ENCODE assay signal across 4 fruit fly cellular contexts in genomic region chr3L:18867521-18867920, dm6.
TF ChIP-seq lines count a peak whose summit lies in the region.

TSS of gene Dysb (plus strand) at chr3L:18867771.

TF ChIP-seq in whole organism, adult, 20 proteins besides CTCF, POLR2A, EP300 and RAD21 (continued from another document):
- TF ChIP-seq pad (GFP tag; optimal IDR thresholded peaks at IDR 0.05; lab: Kevin White, UChicago) (peak; percentile 53), tj (GFP tag; optimal IDR thresholded peaks at IDR 0.05; lab: Kevin White, UChicago) (peak; percentile 62)

TF ChIP-seq in whole organism, embryonic, 481 proteins besides CTCF, POLR2A, EP300 and RAD21 (continued from another document and continues in another):
- TF ChIP-seq CG2129 (GFP tag; IDR thresholded peaks at IDR 0.05; lab: Robert Waterston, UW; ENCODE audit: partially characterized antibody) = no peak
- peak; percentile 36 for TF ChIP-seq jing (GFP tag; optimal IDR thresholded peaks at IDR 0.05; lab: Kevin White, UChicago)
- TF ChIP-seq CG14014 (GFP tag; IDR thresholded peaks at IDR 0.05; lab: Robert Waterston, UW) = peak; percentile 94
- TF ChIP-seq mirr (GFP tag; optimal IDR thresholded peaks at IDR 0.05; lab: Kevin White, UChicago) = peak; percentile 58
- peak; percentile 90 for TF ChIP-seq Gug (GFP tag; IDR thresholded peaks at IDR 0.05; lab: Robert Waterston, UW)
- no peak for TF ChIP-seq Sry-δ (GFP tag; optimal IDR thresholded peaks at IDR 0.05; lab: Kevin White, UChicago)
- peak; percentile 9 for TF ChIP-seq CG7928 (GFP tag; optimal IDR thresholded peaks at IDR 0.05; lab: Kevin White, UChicago)
- peak; percentile 93; the same call in 1 of the 2 replicates for TF ChIP-seq Awh (GFP tag; IDR thresholded peaks at IDR 0.05; lab: Robert Waterston, UW)
- TF ChIP-seq Deaf1 (tag; optimal IDR thresholded peaks at IDR 0.05; lab: Kevin White, UChicago) = peak; percentile 64
- TF ChIP-seq chn (GFP tag; optimal IDR thresholded peaks at IDR 0.05; lab: Kevin White, UChicago) = peak; percentile 67
- peak; percentile 84 for TF ChIP-seq CG18619 (GFP tag; optimal IDR thresholded peaks at IDR 0.05; lab: Kevin White, UChicago)
- TF ChIP-seq Drgx (GFP tag; IDR thresholded peaks at IDR 0.05; lab: Robert Waterston, UW) = peak; percentile 92
- no peak for TF ChIP-seq Tbp (GFP tag; optimal IDR thresholded peaks at IDR 0.05; lab: Kevin White, UChicago)
- peak; percentile 93 for TF ChIP-seq zfh1 (GFP tag; IDR thresholded peaks at IDR 0.05; lab: Robert Waterston, UW)
- TF ChIP-seq Atf6 (GFP tag; IDR thresholded peaks at IDR 0.05; lab: Robert Waterston, UW) = peak; percentile 93
- no peak for TF ChIP-seq Lpt (GFP tag; optimal IDR thresholded peaks at IDR 0.05; lab: Kevin White, UChicago)
- peak; percentile 95 for TF ChIP-seq slbo (GFP tag; IDR thresholded peaks at IDR 0.05; lab: Robert Waterston, UW)
- peak; percentile 90 for TF ChIP-seq H15 (GFP tag; IDR thresholded peaks at IDR 0.05; lab: Robert Waterston, UW)
- no peak for TF ChIP-seq corto (GFP tag; optimal IDR thresholded peaks at IDR 0.05; lab: Kevin White, UChicago)
- peak; percentile 66 for TF ChIP-seq Side (GFP tag; optimal IDR thresholded peaks at IDR 0.05; lab: Kevin White, UChicago)
- peak; percentile 64; the same call in 1 of the 2 replicates for TF ChIP-seq CG6272 (GFP tag; IDR thresholded peaks at IDR 0.05; lab: Robert Waterston, UW)
- peak; percentile 93 for TF ChIP-seq gcm (GFP tag; optimal IDR thresholded peaks at IDR 0.05; lab: Kevin White, UChicago)
- peak; percentile 45 for TF ChIP-seq org-1 (GFP tag; optimal IDR thresholded peaks at IDR 0.05; lab: Kevin White, UChicago)
- TF ChIP-seq sna (GFP tag; IDR thresholded peaks at IDR 0.05; lab: Robert Waterston, UW; ENCODE audit: partially characterized antibody) = no peak; the same call in 1 of the 2 replicates
- peak; percentile 90 for TF ChIP-seq gce (GFP tag; IDR thresholded peaks at IDR 0.05; lab: Robert Waterston, UW)
- peak; percentile 27 for TF ChIP-seq maf-S (GFP tag; optimal IDR thresholded peaks at IDR 0.05; lab: Kevin White, UChicago)
- peak; percentile 45 for TF ChIP-seq CG10462 (GFP tag; optimal IDR thresholded peaks at IDR 0.05; lab: Kevin White, UChicago)
- peak; percentile 79 for TF ChIP-seq CG9817 (tag; optimal IDR thresholded peaks at IDR 0.05; lab: Kevin White, UChicago)
- no peak for TF ChIP-seq HmgD (GFP tag; optimal IDR thresholded peaks at IDR 0.05; lab: Kevin White, UChicago)
- TF ChIP-seq bsh (GFP tag; optimal IDR thresholded peaks at IDR 0.05; lab: Kevin White, UChicago) = peak; percentile 48 to 92
- peak; percentile 32 for TF ChIP-seq wek (GFP tag; optimal IDR thresholded peaks at IDR 0.05; lab: Kevin White, UChicago)
- TF ChIP-seq CG42726 (GFP tag; IDR thresholded peaks at IDR 0.05; lab: Robert Waterston, UW; ENCODE audit: partially characterized antibody) = no peak
- TF ChIP-seq CG12236 (GFP tag; optimal IDR thresholded peaks at IDR 0.05; lab: Kevin White, UChicago) = no peak
- peak; percentile 20 for TF ChIP-seq CG33213 (GFP tag; optimal IDR thresholded peaks at IDR 0.05; lab: Kevin White, UChicago)
- no peak for TF ChIP-seq pita (GFP tag; optimal IDR thresholded peaks at IDR 0.05; lab: Kevin White, UChicago)
- peak; percentile 91 for TF ChIP-seq CG5953 (GFP tag; IDR thresholded peaks at IDR 0.05; lab: Robert Waterston, UW)
- peak; percentile 52 for TF ChIP-seq CG8281 (tag; optimal IDR thresholded peaks at IDR 0.05; lab: Kevin White, UChicago)
- TF ChIP-seq NC2α (GFP tag; optimal IDR thresholded peaks at IDR 0.05; lab: Kevin White, UChicago) = no peak
- peak; percentile 30 to 46 for TF ChIP-seq chif (GFP tag; optimal IDR thresholded peaks at IDR 0.05; lab: Kevin White, UChicago)
- peak; percentile 77; the same call in 1 of the 2 replicates for TF ChIP-seq toy (GFP tag; IDR thresholded peaks at IDR 0.05; lab: Robert Waterston, UW)
- TF ChIP-seq CG12769 (tag; optimal IDR thresholded peaks at IDR 0.05; lab: Kevin White, UChicago) = peak; percentile 69
- TF ChIP-seq Dek (tag; optimal IDR thresholded peaks at IDR 0.05; lab: Kevin White, UChicago) = peak; percentile 92

TF ChIP-seq in whole organism, prepupa, 60 proteins besides CTCF, POLR2A, EP300 and RAD21 (continued from another document):
- TF ChIP-seq dsx (GFP tag; optimal IDR thresholded peaks at IDR 0.05; lab: Kevin White, UChicago; ENCODE audit: poor library complexity, severe bottlenecking) (peak; percentile 72), Eip93F (GFP tag; optimal IDR thresholded peaks at IDR 0.05; lab: Kevin White, UChicago) (peak; percentile 30), CG4318 (GFP tag; optimal IDR thresholded peaks at IDR 0.05; lab: Kevin White, UChicago) (no peak), dac (GFP tag; optimal IDR thresholded peaks at IDR 0.05; lab: Kevin White, UChicago) (no peak), Ets21C (GFP tag; optimal IDR thresholded peaks at IDR 0.05; lab: Kevin White, UChicago) (peak; percentile 47), CG7368 (GFP tag; optimal IDR thresholded peaks at IDR 0.05; lab: Kevin White, UChicago) (peak; percentile 76), svp (GFP tag; lab: Kevin White, UChicago) (no peak), Sox102F (GFP tag; optimal IDR thresholded peaks at IDR 0.05; lab: Kevin White, UChicago) (peak; percentile 84), spab (GFP tag; optimal IDR thresholded peaks at IDR 0.05; lab: Kevin White, UChicago) (peak; percentile 62), Met (GFP tag; optimal IDR thresholded peaks at IDR 0.05; lab: Kevin White, UChicago) (peak; percentile 83), CG8119 (GFP tag; IDR thresholded peaks at IDR 0.05; lab: Robert Waterston, UW) (peak; percentile 92; the same call in 2 of the 3 replicates), CG8319 (GFP tag; optimal IDR thresholded peaks at IDR 0.05; lab: Kevin White, UChicago) (peak; percentile 50), topi (GFP tag; optimal IDR thresholded peaks at IDR 0.05; lab: Kevin White, UChicago) (peak; percentile 77), acj6 (GFP tag; optimal IDR thresholded peaks at IDR 0.05; lab: Kevin White, UChicago) (peak; percentile 83), CG9139 (GFP tag; optimal IDR thresholded peaks at IDR 0.05; lab: Kevin White, UChicago) (no peak), fkh (GFP tag; optimal IDR thresholded peaks at IDR 0.05; lab: Kevin White, UChicago) (peak; percentile 84), Sox14 (GFP tag; optimal IDR thresholded peaks at IDR 0.05; lab: Kevin White, UChicago) (peak; percentile 73), CG16779 (tag; optimal IDR thresholded peaks at IDR 0.05; lab: Kevin White, UChicago) (no peak), Blimp-1 (GFP tag; optimal IDR thresholded peaks at IDR 0.05; lab: Kevin White, UChicago) (peak; percentile 46), fd59A (GFP tag; optimal IDR thresholded peaks at IDR 0.05; lab: Kevin White, UChicago) (peak; percentile 42), OdsH (GFP tag; optimal IDR thresholded peaks at IDR 0.05; lab: Kevin White, UChicago) (peak; percentile 84), CG34406 (GFP tag; optimal IDR thresholded peaks at IDR 0.05; lab: Kevin White, UChicago) (peak; percentile 89), CG8632 (GFP tag; optimal IDR thresholded peaks at IDR 0.05; lab: Kevin White, UChicago) (peak; percentile 81), CG3032 (tag; optimal IDR thresholded peaks at IDR 0.05; lab: Kevin White, UChicago) (peak; percentile 79), Ets96B (tag; optimal IDR thresholded peaks at IDR 0.05; lab: Kevin White, UChicago) (peak; percentile 80), salr (GFP tag; optimal IDR thresholded peaks at IDR 0.05; lab: Kevin White, UChicago) (peak in 1 of 2 experiments; percentile 72), CG6792 (GFP tag; optimal IDR thresholded peaks at IDR 0.05; lab: Kevin White, UChicago) (peak; percentile 74), CG6854 (GFP tag; optimal IDR thresholded peaks at IDR 0.05; lab: Kevin White, UChicago) (peak; percentile 71), Hr38 (GFP tag; optimal IDR thresholded peaks at IDR 0.05; lab: Kevin White, UChicago) (no peak), CG11294 (GFP tag; IDR thresholded peaks at IDR 0.05; lab: Robert Waterston, UW) (peak; percentile 76), CG1621 (tag; optimal IDR thresholded peaks at IDR 0.05; lab: Kevin White, UChicago) (no peak), CG10669 (GFP tag; optimal IDR thresholded peaks at IDR 0.05; lab: Kevin White, UChicago) (peak; percentile 75), vri (GFP tag; optimal IDR thresholded peaks at IDR 0.05; lab: Kevin White, UChicago) (peak; percentile 73), Lpt (GFP tag; optimal IDR thresholded peaks at IDR 0.05; lab: Kevin White, UChicago) (peak; percentile 69), cyc (GFP tag; optimal IDR thresholded peaks at IDR 0.05; lab: Kevin White, UChicago) (peak; percentile 66), CG3919 (GFP tag; optimal IDR thresholded peaks at IDR 0.05; lab: Kevin White, UChicago) (no peak), achi (GFP tag; optimal IDR thresholded peaks at IDR 0.05; lab: Kevin White, UChicago) (peak; percentile 85), fd85E (GFP tag; optimal IDR thresholded peaks at IDR 0.05; lab: Kevin White, UChicago) (peak; percentile 43), esn (GFP tag; optimal IDR thresholded peaks at IDR 0.05; lab: Kevin White, UChicago) (peak; percentile 91), Eip75B (GFP tag; optimal IDR thresholded peaks at IDR 0.05; lab: Kevin White, UChicago) (peak; percentile 75), Eip78C (GFP tag; lab: Kevin White, UChicago) (peak; percentile 95)

TF ChIP-seq in whole organism, wandering third instar larva, 38 proteins besides CTCF, POLR2A, EP300 and RAD21 (continued from another document):
- TF ChIP-seq Sp1 (GFP tag; optimal IDR thresholded peaks at IDR 0.05; lab: Kevin White, UChicago) (peak; percentile 78), br (GFP tag; optimal IDR thresholded peaks at IDR 0.05; lab: Kevin White, UChicago) (peak; percentile 58), Abd-B (GFP tag; optimal IDR thresholded peaks at IDR 0.05; lab: Kevin White, UChicago) (no peak), tai (GFP tag; optimal IDR thresholded peaks at IDR 0.05; lab: Kevin White, UChicago) (no peak), CG9705 (GFP tag; optimal IDR thresholded peaks at IDR 0.05; lab: Kevin White, UChicago) (peak; percentile 67), lola (GFP tag; optimal IDR thresholded peaks at IDR 0.05; lab: Kevin White, UChicago) (no peak), Hr78 (GFP tag; optimal IDR thresholded peaks at IDR 0.05; lab: Kevin White, UChicago) (no peak), Mio (GFP tag; optimal IDR thresholded peaks at IDR 0.05; lab: Kevin White, UChicago) (no peak), jim (GFP tag; optimal IDR thresholded peaks at IDR 0.05; lab: Kevin White, UChicago) (no peak), Hr83 (GFP tag; optimal IDR thresholded peaks at IDR 0.05; lab: Kevin White, UChicago; ENCODE audit: poor library complexity, severe bottlenecking) (peak; percentile 84)
TF ChIP-seq in whole organism, wandering third instar larva: peak in this region for 21.
